Worm (Caenorhabditis elegans) whole organism, L4 larva: ENCODE measurements around the gene F36H5.13.

ENCODE experiments used
- dmd-8 ChIP-seq: fragments of 200-800 bp; sonication (Bioruptor generic); IDR thresholded peaks from 2 replicates; pipeline ENCODE4 v1.3.6; 2022; ENCODE audit warnings: missing genetic modification characterization, missing compliant biosample characterization

Gene F36H5.13

ce11 chrII:1700518-1701091 lies 49.7 kb downstream of the F36H5.13 start:
- 0 out of 2 replicates have a peak, but pooled peaks have one; percentile 48 for TF ChIP-seq dmd-8
